Fruit fly (Drosophila melanogaster) whole organism, wandering third instar larva: ENCODE data around the gene Skel.

Experiments used
- CG32264 ChIP-seq: fragments of 200-800 bp; sonication (Bioruptor generic); optimal IDR thresholded peaks from 2 replicates; lab custom pipeline; 2016; ENCODE audit warnings: missing biosample characterization, missing genetic modification characterization
- CG9705 ChIP-seq: fragments of 200-800 bp; sonication (Bioruptor generic); optimal IDR thresholded peaks from 2 replicates; lab custom pipeline; 2018; ENCODE audit warnings: missing biosample characterization, mild to moderate bottlenecking, missing genetic modification characterization
- CrebA ChIP-seq: fragments of 200-800 bp; sonication (Bioruptor generic); optimal IDR thresholded peaks from 2 replicates; lab custom pipeline; 2016; ENCODE audit warnings: missing biosample characterization, mild to moderate bottlenecking, missing genetic modification characterization, borderline replicate concordance
- GATAd ChIP-seq: sonication (Bioruptor generic); optimal IDR thresholded peaks from 2 replicates; lab custom pipeline; 2016; ENCODE audit warnings: missing biosample characterization, missing genetic modification characterization
- Hnf4 ChIP-seq: fragments of 200-800 bp; sonication (Bioruptor generic); optimal IDR thresholded peaks from 2 replicates; lab custom pipeline; 2016; ENCODE audit warnings: missing biosample characterization, mild to moderate bottlenecking, missing genetic modification characterization
- Hr78 ChIP-seq: fragments of >200 bp; optimal IDR thresholded peaks from 2 replicates; lab custom pipeline; 2017; ENCODE audit warnings: missing biosample characterization, missing genetic modification characterization
- Hr83 ChIP-seq: fragments of 200-300 bp; sonication (Bioruptor generic); optimal IDR thresholded peaks from 2 replicates; lab custom pipeline; 2016; ENCODE audit warnings: missing biosample characterization, mild to moderate bottlenecking, missing genetic modification characterization, moderate library complexity; ENCODE audit not compliant: poor library complexity, severe bottlenecking
- Jra ChIP-seq: sonication (Bioruptor generic); optimal IDR thresholded peaks from 2 replicates; lab custom pipeline; 2016; ENCODE audit warnings: missing biosample characterization, missing genetic modification characterization
- Mio ChIP-seq: sonication (Bioruptor generic); optimal IDR thresholded peaks from 2 replicates; lab custom pipeline; 2016; ENCODE audit warnings: missing biosample characterization, missing genetic modification characterization
- Myc ChIP-seq: fragments of >200 bp; optimal IDR thresholded peaks from 2 replicates; lab custom pipeline; 2017
- Rel ChIP-seq, 2 experiments: fragments of 200-800 bp; sonication (Bioruptor generic) in 1 of 2; optimal IDR thresholded peaks; 2 replicates in 1 of 2; 3 replicates in 1 of 2; lab custom pipeline; 2016 to 2019; ENCODE audit warnings: mild to moderate bottlenecking in 2 of 2, missing biosample characterization in 2 of 2, missing genetic modification characterization in 2 of 2, moderate library complexity in 1 of 2
- Sp1 ChIP-seq: fragments of 200-800 bp; sonication (Bioruptor generic); optimal IDR thresholded peaks from 3 replicates; lab custom pipeline; 2019; ENCODE audit warnings: missing biosample characterization, mild to moderate bottlenecking, missing genetic modification characterization, moderate library complexity
- Vsx2 ChIP-seq: fragments of 200-300, 225-300 bp; sonication (Bioruptor generic); optimal IDR thresholded peaks from 2 replicates; lab custom pipeline; 2018; ENCODE audit warnings: missing biosample characterization, missing genetic modification characterization; ENCODE audit not compliant: partially characterized antibody
- dl ChIP-seq, 2 experiments: fragments of 175-275, 200-275 bp in 1 of 2; fragments of 200-275 bp in 1 of 2; sonication (Bioruptor generic); optimal IDR thresholded peaks; lab custom pipeline; 2018; ENCODE audit warnings: mild to moderate bottlenecking in 2 of 2, missing biosample characterization in 2 of 2, missing genetic modification characterization in 2 of 2, moderate library complexity in 2 of 2; ENCODE audit not compliant: partially characterized antibody in 2 of 2, insufficient read depth in 1 of 2
- dsf ChIP-seq: sonication (Bioruptor generic); optimal IDR thresholded peaks from 2 replicates; lab custom pipeline; 2016; ENCODE audit warnings: missing biosample characterization, missing genetic modification characterization, borderline replicate concordance
- foxo ChIP-seq, 2 experiments: fragments of 200-800 bp; sonication (Bioruptor generic); optimal IDR thresholded peaks; 2 replicates in 1 of 2; 3 replicates in 1 of 2; lab custom pipeline; 2016 to 2017; ENCODE audit warnings: missing biosample characterization in 2 of 2, missing genetic modification characterization in 2 of 2
- fru ChIP-seq: fragments of 200-800 bp; sonication (Bioruptor generic); optimal IDR thresholded peaks from 3 replicates; lab custom pipeline; 2016; ENCODE audit warnings: missing biosample characterization, mild to moderate bottlenecking, missing genetic modification characterization
- h ChIP-seq: fragments of 200-800 bp; sonication (Bioruptor generic); optimal IDR thresholded peaks from 3 replicates; lab custom pipeline; 2016; ENCODE audit warnings: missing biosample characterization, mild to moderate bottlenecking, missing genetic modification characterization
- lola ChIP-seq: fragments of >200 bp; optimal IDR thresholded peaks from 2 replicates; lab custom pipeline; 2017; ENCODE audit warnings: missing biosample characterization, missing genetic modification characterization
- sage ChIP-seq: fragments of 200-800 bp; sonication (Bioruptor generic); optimal IDR thresholded peaks from 2 replicates; lab custom pipeline; 2016; ENCODE audit warnings: missing biosample characterization, mild to moderate bottlenecking, missing genetic modification characterization
- sv ChIP-seq: fragments of 200-800 bp; sonication (Bioruptor generic); optimal IDR thresholded peaks from 3 replicates; lab custom pipeline; 2016; ENCODE audit warnings: missing biosample characterization, missing genetic modification characterization
- tai ChIP-seq: sonication (Bioruptor generic); optimal IDR thresholded peaks from 2 replicates; lab custom pipeline; 2016; ENCODE audit warnings: missing biosample characterization, missing genetic modification characterization
- usp ChIP-seq: fragments of >200 bp; optimal IDR thresholded peaks from 2 replicates; lab custom pipeline; 2017; ENCODE audit warnings: missing biosample characterization, missing genetic modification characterization

Skel gene

dm6 chr3R:10709264-10709663, 22.5 kb downstream of the Skel start, which contains the start of gene CG31373:
CG31373 (minus strand) TSS chr3R:10709364.
- no peak for TF ChIP-seq Jra
- TF ChIP-seq Sp1 (GFP tag; lab: Kevin White, UChicago): no peak
- no peak for TF ChIP-seq dl (GFP tag; optimal IDR thresholded peaks at IDR 0.05; lab: Kevin White, UChicago; ENCODE audit: insufficient read depth in 1 of 2, partially characterized antibody in 2 of 2)
- TF ChIP-seq Hnf4 (GFP tag; lab: Kevin White, UChicago): no peak
- TF ChIP-seq usp (GFP tag; lab: Kevin White, UChicago): no peak
- TF ChIP-seq foxo (GFP tag; optimal IDR thresholded peaks at IDR 0.05; lab: Kevin White, UChicago): no peak
- no peak for TF ChIP-seq lola (GFP tag; lab: Kevin White, UChicago)
- no peak for TF ChIP-seq h (GFP tag; lab: Kevin White, UChicago)
- no peak for TF ChIP-seq tai (GFP tag; lab: Kevin White, UChicago)
- no peak for TF ChIP-seq Rel (GFP tag; optimal IDR thresholded peaks at IDR 0.05; lab: Kevin White, UChicago)
- TF ChIP-seq Rel (tag; optimal IDR thresholded peaks at IDR 0.05; lab: Kevin White, UChicago): no peak
- no peak for TF ChIP-seq Hr83 (GFP tag; lab: Kevin White, UChicago)
- no peak for TF ChIP-seq Mio (GFP tag; lab: Kevin White, UChicago)
- no peak for TF ChIP-seq dsf (GFP tag; lab: Kevin White, UChicago)
- no peak for TF ChIP-seq fru (GFP tag; lab: Kevin White, UChicago)
- no peak for TF ChIP-seq CG32264
- no peak for TF ChIP-seq GATAd (GFP tag; lab: Kevin White, UChicago)

DNA sequence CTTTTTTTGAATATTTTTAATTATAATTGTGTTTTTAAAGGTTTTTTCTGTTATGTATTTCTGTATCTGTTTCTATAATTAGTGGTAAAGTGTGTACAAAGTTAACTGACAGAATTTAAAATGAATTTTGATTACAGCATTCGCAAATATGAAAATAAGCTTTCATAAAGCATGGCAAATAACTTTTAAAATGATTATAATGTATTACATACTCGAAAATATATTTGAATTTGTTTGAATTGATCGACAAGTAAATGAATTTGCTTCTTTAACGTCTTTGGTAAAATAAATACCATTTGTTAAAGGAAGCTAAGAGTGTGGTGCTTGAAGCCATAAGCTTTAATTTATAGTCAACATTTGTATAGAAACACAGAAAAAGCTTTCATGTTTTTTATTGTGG, 24.4 kb downstream of the Skel start, which contains the start of gene CG14689:
Gene CG14689, minus strand, starts transcription at position 101 of the 400 bp plus-strand sequence.
- TF ChIP-seq Jra (no peak), Hr83 (GFP tag; lab: Kevin White, UChicago) (no peak), Myc (no peak), CrebA (no peak)

DNA sequence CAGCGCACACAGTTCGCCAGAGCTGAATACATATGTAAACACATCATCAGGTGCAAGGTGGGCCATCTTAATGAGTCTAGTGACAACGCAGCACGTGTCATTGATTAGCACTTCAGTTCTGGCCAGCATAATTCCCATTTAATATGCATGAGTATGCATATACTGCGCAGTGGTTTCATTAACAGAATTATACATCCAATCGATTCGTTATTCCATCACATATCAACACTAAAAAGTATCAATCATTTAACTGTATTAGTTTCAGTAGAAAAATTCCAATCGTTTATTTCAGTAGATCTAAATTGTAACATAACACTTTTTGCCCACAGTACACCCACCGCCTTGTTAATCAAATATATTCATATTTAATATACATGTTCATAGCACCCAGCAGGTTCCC, 27.8 kb downstream of the Skel start, which contains the start of gene CG4073:
Gene CG4073, plus strand, starts transcription at position 301 of the 400 bp plus-strand sequence.
- TF ChIP-seq lola (GFP tag; lab: Kevin White, UChicago) (no peak), CG9705 (no peak), sv (GFP tag; lab: Kevin White, UChicago) (no peak), Rel (GFP tag; optimal IDR thresholded peaks at IDR 0.05; lab: Kevin White, UChicago) (no peak), Rel (tag; optimal IDR thresholded peaks at IDR 0.05; lab: Kevin White, UChicago) (no peak), Vsx2 (GFP tag; lab: Kevin White, UChicago) (no peak), h (GFP tag; lab: Kevin White, UChicago) (no peak)

dm6 chr3R:10726714-10727113, 40.0 kb downstream of the Skel start:
- TF ChIP-seq Mio (GFP tag; lab: Kevin White, UChicago): no peak
- TF ChIP-seq sage (GFP tag; lab: Kevin White, UChicago): no peak
- TF ChIP-seq usp (GFP tag; lab: Kevin White, UChicago): no peak
- no peak for TF ChIP-seq Rel (GFP tag; optimal IDR thresholded peaks at IDR 0.05; lab: Kevin White, UChicago)
- TF ChIP-seq Rel (tag; optimal IDR thresholded peaks at IDR 0.05; lab: Kevin White, UChicago): no peak
- no peak for TF ChIP-seq sv (GFP tag; lab: Kevin White, UChicago)
- TF ChIP-seq tai (GFP tag; lab: Kevin White, UChicago): no peak
- TF ChIP-seq, all 38 proteins: peak for 0

- TF ChIP-seq Hr78: no peak
- no peak for TF ChIP-seq dl (GFP tag; optimal IDR thresholded peaks at IDR 0.05; lab: Kevin White, UChicago; ENCODE audit: insufficient read depth in 1 of 2, partially characterized antibody in 2 of 2)
- no peak for TF ChIP-seq Hr83 (GFP tag; lab: Kevin White, UChicago)
Measured at dm6 chr3R:10735857-10736256, 49.1 kb downstream of the Skel start, which contains the start of gene tomboy20. tomboy20 (minus strand) TSS chr3R:10735957.
